Worm (Caenorhabditis elegans) whole organism, mixed stage, embryonic: ENCODE data around the gene ung-1.

ENCODE experiments used
- blmp-1 ChIP-seq: fragments of 150-350 bp; optimal IDR thresholded peaks from 2 replicates; lab custom pipeline; 2014; ENCODE audit warnings: missing biosample characterization, missing genetic modification characterization
- elt-1 ChIP-seq: sonication (generic microtip); optimal IDR thresholded peaks from 2 replicates; lab custom pipeline; 2017; ENCODE audit warnings: missing genetic modification characterization, mild to moderate bottlenecking, missing compliant biosample characterization, antibody characterized with exemption, moderate library complexity, borderline replicate concordance; ENCODE audit not compliant: insufficient read depth
- elt-3 ChIP-seq: fragments of 150-350 bp; optimal IDR thresholded peaks from 2 replicates; lab custom pipeline; 2014; ENCODE audit warnings: missing biosample characterization, missing genetic modification characterization
- lsy-2 ChIP-seq: fragments of 150-350 bp; optimal IDR thresholded peaks from 2 replicates; lab custom pipeline; 2014; ENCODE audit warnings: missing biosample characterization, missing genetic modification characterization
- nhr-237 ChIP-seq: fragments of 150-350 bp; optimal IDR thresholded peaks from 2 replicates; lab custom pipeline; 2014; ENCODE audit warnings: missing biosample characterization, missing genetic modification characterization
- nhr-76 ChIP-seq: sonication (generic microtip); optimal IDR thresholded peaks from 2 replicates; lab custom pipeline; 2017; ENCODE audit warnings: missing biosample characterization, missing genetic modification characterization
- pha-4 ChIP-seq: fragments of 150-350 bp; optimal IDR thresholded peaks from 2 replicates; lab custom pipeline; 2018; ENCODE audit warnings: missing biosample characterization, missing genetic modification reagents, missing genetic modification characterization
- unc-62 ChIP-seq: fragments of 150-350 bp; optimal IDR thresholded peaks from 2 replicates; lab custom pipeline; 2014; ENCODE audit warnings: missing biosample characterization, missing genetic modification reagents, missing genetic modification characterization
- zip-8 ChIP-seq: fragments of 150-350 bp; optimal IDR thresholded peaks from 2 replicates; lab custom pipeline; 2014; ENCODE audit warnings: missing biosample characterization, missing genetic modification characterization

- no peak for TF ChIP-seq elt-1 (tag; lab: Kevin White, UChicago)
- TF ChIP-seq nhr-237 (tag; lab: Kevin White, UChicago): no peak
- TF ChIP-seq pha-4 (tag; lab: Kevin White, UChicago): no peak
- no peak for TF ChIP-seq unc-62 (GFP tag; lab: Kevin White, UChicago)
- no peak for TF ChIP-seq blmp-1 (tag; lab: Kevin White, UChicago)
- no peak for TF ChIP-seq nhr-76 (tag; lab: Kevin White, UChicago)
- TF ChIP-seq zip-8: peak; percentile 56
- TF ChIP-seq elt-3 (tag; lab: Kevin White, UChicago): no peak
- no peak for TF ChIP-seq lsy-2 (tag; lab: Kevin White, UChicago)
Measured at ce11 chrIII:12020074-12020602, 46.2 kb upstream of the ung-1 start, which contains the start of gene brp-1.
